Fruit fly (Drosophila melanogaster) whole organism, embryonic: ENCODE measurements around the gene CG9117.
A peak's percentile ranks its signal among the peaks of the same experiment; 100 is the strongest.

Source experiments
- BEAF-32 ChIP-seq: fragments of 200-800 bp; sonication (Bioruptor generic); optimal IDR thresholded peaks from 3 replicates; lab custom pipeline; 2017; ENCODE audit warnings: missing biosample characterization, missing genetic modification characterization, mild to moderate bottlenecking, moderate library complexity, missing genetic modification reagents
- CG11695 ChIP-seq: fragments of 200-800 bp; sonication (Bioruptor generic); IDR thresholded peaks from 3 replicates; pipeline ENCODE4 v1.3.6; 2022; ENCODE audit warnings: missing biosample characterization, missing genetic modification characterization
- CG11723 ChIP-seq: fragments of 200-800 bp; sonication (Bioruptor generic); optimal IDR thresholded peaks from 2 replicates; lab custom pipeline; 2017; ENCODE audit warnings: missing biosample characterization, mild to moderate bottlenecking, missing genetic modification characterization
- CG12155 ChIP-seq: fragments of 200-800 bp; sonication (Bioruptor generic); optimal IDR thresholded peaks from 3 replicates; lab custom pipeline; 2016; ENCODE audit warnings: missing biosample characterization, missing genetic modification characterization
- CG12219 ChIP-seq: fragments of 200-800 bp; sonication (Bioruptor generic); optimal IDR thresholded peaks from 3 replicates; lab custom pipeline; 2018; ENCODE audit warnings: missing biosample characterization, mild to moderate bottlenecking, missing genetic modification characterization
- CG12744 ChIP-seq: fragments of 200-800 bp; sonication (Bioruptor generic); optimal IDR thresholded peaks from 2 replicates; lab custom pipeline; 2016; ENCODE audit warnings: missing biosample characterization, missing genetic modification characterization
- CG14667 ChIP-seq: fragments of 200-800 bp; sonication (Bioruptor generic); IDR thresholded peaks from 2 replicates; pipeline ENCODE4 v1.3.6; 2022; ENCODE audit warnings: missing biosample characterization, missing genetic modification characterization
- CG15073 ChIP-seq: fragments of 200-800 bp; sonication (Bioruptor generic); optimal IDR thresholded peaks from 2 replicates; lab custom pipeline; 2016; ENCODE audit warnings: missing biosample characterization, missing genetic modification characterization
- CG1529 ChIP-seq: fragments of 200-800 bp; sonication (Bioruptor generic); optimal IDR thresholded peaks from 3 replicates; lab custom pipeline; 2018; ENCODE audit warnings: missing biosample characterization, missing genetic modification characterization
- CG15601 ChIP-seq: fragments of 200-800 bp; sonication (Bioruptor generic); optimal IDR thresholded peaks from 3 replicates; lab custom pipeline; 2019; ENCODE audit warnings: missing biosample characterization, mild to moderate bottlenecking, missing genetic modification characterization, moderate library complexity
- CG15696 ChIP-seq: fragments of 200-800 bp; sonication (Bioruptor generic); optimal IDR thresholded peaks from 2 replicates; lab custom pipeline; 2019; ENCODE audit warnings: missing biosample characterization, mild to moderate bottlenecking, missing genetic modification characterization, moderate library complexity
- CG16813 ChIP-seq: fragments of 200-800 bp; sonication (Bioruptor generic); IDR thresholded peaks from 3 replicates; pipeline ENCODE4 v1.3.6; 2022; ENCODE audit warnings: missing biosample characterization, missing genetic modification characterization; ENCODE audit not compliant: partially characterized antibody
- CG16863 ChIP-seq: fragments of 200-800 bp; sonication (Bioruptor generic); optimal IDR thresholded peaks from 3 replicates; lab custom pipeline; 2016; ENCODE audit warnings: missing biosample characterization, missing genetic modification characterization
- CG17385 ChIP-seq: fragments of 200-800 bp; sonication (Bioruptor generic); optimal IDR thresholded peaks from 3 replicates; lab custom pipeline; 2018; ENCODE audit warnings: missing biosample characterization, mild to moderate bottlenecking, missing genetic modification characterization
- CG1832 ChIP-seq: fragments of 200-800 bp; sonication (Bioruptor generic); optimal IDR thresholded peaks from 2 replicates; lab custom pipeline; 2017; ENCODE audit warnings: missing biosample characterization, mild to moderate bottlenecking, missing genetic modification characterization, inconsistent platforms
- CG31224 ChIP-seq: fragments of 200-800 bp; sonication (Bioruptor generic); IDR thresholded peaks from 2 replicates; pipeline ENCODE4 v1.3.6; 2022; ENCODE audit warnings: missing biosample characterization, missing genetic modification characterization
- CG31365 ChIP-seq: fragments of 200-800 bp; sonication (Bioruptor generic); optimal IDR thresholded peaks from 2 replicates; lab custom pipeline; 2018; ENCODE audit warnings: missing biosample characterization, mild to moderate bottlenecking, missing genetic modification characterization
- CG4404 ChIP-seq: fragments of 200-800 bp; sonication (Bioruptor generic); IDR thresholded peaks from 2 replicates; pipeline ENCODE4 v1.3.6; 2022; ENCODE audit warnings: missing biosample characterization, missing genetic modification characterization
- CG4424 ChIP-seq: fragments of 200-800 bp; sonication (Bioruptor generic); optimal IDR thresholded peaks from 3 replicates; lab custom pipeline; 2016; ENCODE audit warnings: missing biosample characterization, missing genetic modification characterization
- CG7745 ChIP-seq: fragments of 200-800 bp; sonication (Bioruptor generic); optimal IDR thresholded peaks from 2 replicates; lab custom pipeline; 2018; ENCODE audit warnings: missing biosample characterization, mild to moderate bottlenecking, missing genetic modification characterization, moderate library complexity
- CG9437 ChIP-seq: fragments of 200-800 bp; sonication (Bioruptor generic); optimal IDR thresholded peaks from 2 replicates; lab custom pipeline; 2018; ENCODE audit warnings: missing biosample characterization, mild to moderate bottlenecking, missing genetic modification characterization
- CoRest ChIP-seq: fragments of 200-800 bp; sonication (Bioruptor generic); optimal IDR thresholded peaks from 3 replicates; lab custom pipeline; 2018; ENCODE audit warnings: missing biosample characterization, mild to moderate bottlenecking, missing genetic modification characterization, moderate library complexity
- Dp ChIP-seq: fragments of 200-800 bp; sonication (Bioruptor generic); optimal IDR thresholded peaks from 2 replicates; lab custom pipeline; 2018; ENCODE audit warnings: missing biosample characterization, mild to moderate bottlenecking, missing genetic modification characterization, moderate library complexity
- Fer2 ChIP-seq: fragments of 200-800 bp; sonication (Bioruptor generic); optimal IDR thresholded peaks from 2 replicates; lab custom pipeline; 2018; ENCODE audit warnings: missing biosample characterization, mild to moderate bottlenecking, missing genetic modification characterization, moderate library complexity
- HHEX ChIP-seq: fragments of 200-800 bp; sonication (Bioruptor generic); optimal IDR thresholded peaks from 3 replicates; lab custom pipeline; 2017; ENCODE audit warnings: missing biosample characterization, mild to moderate bottlenecking, missing genetic modification characterization, missing genetic modification reagents
- Jarid2 ChIP-seq: fragments of 200-800 bp; sonication (Bioruptor generic); optimal IDR thresholded peaks from 3 replicates; lab custom pipeline; 2017; ENCODE audit warnings: mild to moderate bottlenecking, missing biosample characterization, missing genetic modification reagents, missing genetic modification characterization
- Lhr ChIP-seq: fragments of 200-800 bp; sonication (Bioruptor generic); optimal IDR thresholded peaks from 3 replicates; lab custom pipeline; 2017; ENCODE audit warnings: mild to moderate bottlenecking, missing biosample characterization, missing genetic modification reagents, missing genetic modification characterization
- Med ChIP-seq: fragments of 200-800 bp; sonication (Bioruptor generic); peaks from one replicate; lab custom pipeline; 2016; ENCODE audit warnings: missing biosample characterization, missing genetic modification characterization, mild to moderate bottlenecking, inconsistent platforms, moderate library complexity
- Sox100B ChIP-seq: fragments of 200-800 bp; sonication (Bioruptor generic); optimal IDR thresholded peaks from 3 replicates; lab custom pipeline; 2018; ENCODE audit warnings: missing biosample characterization, mild to moderate bottlenecking, missing genetic modification characterization
- Usf ChIP-seq: fragments of 200-800 bp; sonication (Bioruptor generic); optimal IDR thresholded peaks from 2 replicates; lab custom pipeline; 2017; ENCODE audit warnings: missing genotype, missing biosample characterization, missing genetic modification characterization
- YL-1 ChIP-seq: fragments of 200-800 bp; sonication (Bioruptor generic); optimal IDR thresholded peaks from 3 replicates; lab custom pipeline; 2017; ENCODE audit warnings: missing biosample characterization, mild to moderate bottlenecking, missing genetic modification characterization
- chif ChIP-seq, 2 experiments: fragments of 200-800 bp; sonication (Bioruptor generic); optimal IDR thresholded peaks; 3 replicates each; lab custom pipeline; 2016; ENCODE audit warnings: missing biosample characterization in 2 of 2, missing genetic modification characterization in 2 of 2
- chn ChIP-seq: fragments of 200-800 bp; sonication (Bioruptor generic); optimal IDR thresholded peaks from 2 replicates; lab custom pipeline; 2016; ENCODE audit warnings: missing biosample characterization, missing genetic modification characterization
- dati ChIP-seq: fragments of 200-800 bp; sonication (Bioruptor generic); IDR thresholded peaks from 2 replicates; pipeline ENCODE4 v1.3.6; 2022; ENCODE audit warnings: missing biosample characterization, missing genetic modification characterization
- disco-r ChIP-seq: fragments of 200-800 bp; sonication (Bioruptor generic); optimal IDR thresholded peaks from 2 replicates; lab custom pipeline; 2016; ENCODE audit warnings: missing biosample characterization, missing genetic modification characterization
- hbn ChIP-seq: fragments of 200-800 bp; sonication (Bioruptor generic); IDR thresholded peaks from 2 replicates; pipeline ENCODE4 v1.3.6; 2022; ENCODE audit warnings: missing biosample characterization, missing genetic modification characterization; ENCODE audit not compliant: partially characterized antibody
- ind ChIP-seq: fragments of 200-800 bp; sonication (Bioruptor generic); optimal IDR thresholded peaks from 3 replicates; lab custom pipeline; 2016; ENCODE audit warnings: missing biosample characterization, missing genetic modification characterization
- insv ChIP-seq, 2 experiments: fragments of 200-800 bp; sonication (Bioruptor generic); optimal IDR thresholded peaks; 3 replicates each; lab custom pipeline; 2016 to 2018; ENCODE audit warnings: missing biosample characterization in 2 of 2, missing genetic modification characterization in 2 of 2
- ken ChIP-seq: fragments of 200-800 bp; sonication (Bioruptor generic); IDR thresholded peaks from 3 replicates; pipeline ENCODE4 v1.3.6; 2022; ENCODE audit warnings: missing biosample characterization, missing genetic modification characterization
- lmd ChIP-seq: fragments of 200-800 bp; sonication (Bioruptor generic); IDR thresholded peaks from 2 replicates; pipeline ENCODE4 v1.3.6; 2022; ENCODE audit warnings: missing biosample characterization, missing genetic modification characterization
- mirr ChIP-seq: fragments of 200-800 bp; sonication (Bioruptor generic); optimal IDR thresholded peaks from 3 replicates; lab custom pipeline; 2018; ENCODE audit warnings: missing biosample characterization, mild to moderate bottlenecking, missing genetic modification characterization
- pho ChIP-seq: fragments of 200-800 bp; sonication (Bioruptor generic); optimal IDR thresholded peaks from 2 replicates; lab custom pipeline; 2016; ENCODE audit warnings: missing biosample characterization, missing genetic modification characterization
- pros ChIP-seq: fragments of 200-800 bp; sonication (Bioruptor generic); optimal IDR thresholded peaks from 3 replicates; lab custom pipeline; 2019; ENCODE audit warnings: missing biosample characterization, mild to moderate bottlenecking, missing genetic modification characterization, moderate library complexity
- sima ChIP-seq: fragments of 200-800 bp; sonication (Bioruptor generic); optimal IDR thresholded peaks from 2 replicates; lab custom pipeline; 2016; ENCODE audit warnings: missing biosample characterization, missing genetic modification characterization
- sug ChIP-seq: fragments of 200-800 bp; optimal IDR thresholded peaks from 2 replicates; lab custom pipeline; 2019; ENCODE audit warnings: missing biosample characterization, mild to moderate bottlenecking, missing genetic modification characterization, moderate library complexity
- tap ChIP-seq: fragments of 200-800 bp; optimal IDR thresholded peaks from 3 replicates; lab custom pipeline; 2019; ENCODE audit warnings: missing biosample characterization, mild to moderate bottlenecking, missing genetic modification characterization, moderate library complexity
- tll ChIP-seq, 2 experiments: fragments of 200-800 bp in 1 of 2; fragments of >200 bp in 1 of 2; sonication (Bioruptor generic) in 1 of 2; optimal IDR thresholded peaks; 2 replicates each; lab custom pipeline; 2017 to 2019; ENCODE audit warnings: missing biosample characterization in 2 of 2, missing genetic modification characterization in 2 of 2, mild to moderate bottlenecking in 1 of 2, moderate library complexity in 1 of 2
- toy ChIP-seq: fragments of 200-800 bp; sonication (Bioruptor generic); IDR thresholded peaks from 2 replicates; pipeline ENCODE4 v1.3.6; 2022; ENCODE audit warnings: missing biosample characterization, missing genetic modification characterization
- trem ChIP-seq: fragments of 200-800 bp; optimal IDR thresholded peaks from 3 replicates; lab custom pipeline; 2019; ENCODE audit warnings: missing biosample characterization, mild to moderate bottlenecking, missing genetic modification characterization, moderate library complexity
- wor ChIP-seq: fragments of 200-800 bp; sonication (Bioruptor generic); IDR thresholded peaks from 2 replicates; pipeline ENCODE4 v1.3.6; 2022; ENCODE audit warnings: missing biosample characterization, missing genetic modification characterization
- zf30C ChIP-seq: fragments of 200-800 bp; sonication (Bioruptor generic); optimal IDR thresholded peaks from 3 replicates; lab custom pipeline; 2018; ENCODE audit warnings: missing biosample characterization, mild to moderate bottlenecking, missing genetic modification characterization

Gene CG9117

DNA sequence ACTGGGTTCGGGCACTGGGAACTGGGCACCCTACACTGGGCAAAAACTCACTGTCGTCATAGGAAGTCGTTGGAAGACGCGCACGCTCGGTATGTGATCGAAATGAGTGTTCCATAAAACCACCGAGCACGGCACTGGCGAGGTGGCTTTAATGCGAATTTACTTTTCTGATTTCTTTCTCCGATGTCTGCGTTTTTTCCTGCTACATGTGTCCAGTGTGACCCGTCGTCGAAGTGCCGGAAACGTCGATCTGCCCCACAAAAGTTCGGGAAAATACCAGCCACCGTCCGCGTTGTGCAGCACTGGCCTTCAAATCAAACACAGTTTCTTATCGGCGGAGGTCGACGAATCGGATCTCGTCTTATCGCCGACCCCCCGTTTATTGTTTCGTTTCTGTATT is 38.5 kb downstream of the CG9117 start, which contains the start of gene Kdm5 (continued):
- TF ChIP-seq disco-r (GFP tag; lab: Kevin White, UChicago) (no peak), HHEX (GFP tag; lab: Kevin White, UChicago) (no peak), Dp (GFP tag; lab: Kevin White, UChicago) (peak; percentile 60), CG4404 (GFP tag; lab: Robert Waterston, UW) (peak; percentile 38; the same call in 1 of the 2 replicates), Sox100B (no peak), CG12155 (GFP tag; lab: Kevin White, UChicago) (peak; percentile 39), Usf (no peak), sima (GFP tag; lab: Kevin White, UChicago) (no peak), Med (peak; percentile 93), CG15073 (GFP tag; lab: Kevin White, UChicago) (no peak), mirr (GFP tag; lab: Kevin White, UChicago) (peak; percentile 56), CG31224 (GFP tag; lab: Robert Waterston, UW) (peak; percentile 14; the same call in 1 of the 2 replicates), CG7745 (tag; lab: Kevin White, UChicago) (no peak), CG16813 (0 out of 3 replicates have a peak, but pooled peaks have one; percentile 36), CG1832 (no peak), CG1529 (GFP tag; lab: Kevin White, UChicago) (no peak), CG14667 (GFP tag; lab: Robert Waterston, UW) (no peak), tll (GFP tag; optimal IDR thresholded peaks at IDR 0.05; lab: Kevin White, UChicago) (no peak), hbn (GFP tag; lab: Robert Waterston, UW) (no peak), wor (GFP tag; lab: Robert Waterston, UW) (no peak), Fer2 (tag; lab: Kevin White, UChicago) (no peak), CG17385 (GFP tag; lab: Kevin White, UChicago) (no peak), pho (GFP tag; lab: Kevin White, UChicago) (peak; percentile 42), insv (GFP tag; optimal IDR thresholded peaks at IDR 0.05; lab: Kevin White, UChicago) (peak in 1 of 2 experiments; percentile 27), Jarid2 (peak; percentile 42), CG11723 (no peak), ken (GFP tag; lab: Robert Waterston, UW) (peak; percentile 62; the same call in 1 of the 3 replicates), trem (tag; lab: Kevin White, UChicago) (peak; percentile 35), Lhr (peak; percentile 60), CoRest (tag; lab: Kevin White, UChicago) (no peak), CG12219 (no peak), CG31365 (no peak), pros (no peak), dati (no peak), chn (peak; percentile 28), BEAF-32 (GFP tag; lab: Kevin White, UChicago) (peak; percentile 43), YL-1 (peak; percentile 65), CG4424 (no peak), tap (tag; lab: Kevin White, UChicago) (no peak), lmd (GFP tag; lab: Robert Waterston, UW) (peak; percentile 25; the same call in 1 of the 2 replicates), CG12744 (GFP tag; lab: Kevin White, UChicago) (no peak), CG15601 (peak; percentile 1), CG15696 (tag; lab: Kevin White, UChicago) (no peak), chif (GFP tag; optimal IDR thresholded peaks at IDR 0.05; lab: Kevin White, UChicago) (no peak), sug (tag; lab: Kevin White, UChicago) (peak; percentile 99), CG11695 (GFP tag; lab: Robert Waterston, UW) (no peak), toy (GFP tag; lab: Robert Waterston, UW) (no peak), ind (GFP tag; lab: Kevin White, UChicago) (no peak), zf30C (GFP tag; lab: Kevin White, UChicago) (no peak), CG16863 (GFP tag; lab: Kevin White, UChicago) (no peak), CG9437 (GFP tag; lab: Kevin White, UChicago) (no peak)
